Fruit fly (Drosophila melanogaster): Measurements from ENCODE around the gene CG18858.
A peak's percentile ranks its signal among the peaks of the same experiment; 100 is the strongest.
"Not testable (repeated sequence)": the region's sequence is repeated elsewhere in the genome, so short reads cannot be mapped to it uniquely, and the experiment has no call there.

Gene CG18858

dm6 chr2L:20463316-20463856 is 4.5 kb upstream of the CG18858 start, which contains the start of gene CG2493 (continued):
- TF ChIP-seq CG16779 (tag; optimal IDR thresholded peaks at IDR 0.05) (no peak), CG10669 (GFP tag; optimal IDR thresholded peaks at IDR 0.05) (peak; percentile 60), CG6163 (GFP tag; IDR thresholded peaks at IDR 0.05) (peak; percentile 26; the same call in 2 of the 3 replicates), CG8119 (GFP tag; IDR thresholded peaks at IDR 0.05) (no peak), fd85E (GFP tag; optimal IDR thresholded peaks at IDR 0.05) (no peak), Lpt (GFP tag; optimal IDR thresholded peaks at IDR 0.05) (no peak), Eip75B (GFP tag; optimal IDR thresholded peaks at IDR 0.05) (peak; percentile 29), eg (GFP tag; IDR thresholded peaks at IDR 0.05) (peak; percentile 57; the same call in 2 of the 3 replicates), Eip93F (GFP tag; optimal IDR thresholded peaks at IDR 0.05) (no peak), acj6 (GFP tag; optimal IDR thresholded peaks at IDR 0.05) (peak; percentile 1), CG1621 (tag; optimal IDR thresholded peaks at IDR 0.05) (no peak), lz (GFP tag; optimal IDR thresholded peaks at IDR 0.05) (peak; percentile 24), Hr4 (GFP tag; optimal IDR thresholded peaks at IDR 0.05) (no peak), Hr38 (GFP tag; optimal IDR thresholded peaks at IDR 0.05) (no peak), CG3032 (tag; optimal IDR thresholded peaks at IDR 0.05) (peak; percentile 66), CG11762 (GFP tag; optimal IDR thresholded peaks at IDR 0.05; ENCODE audit: insufficient read depth) (peak; percentile 69), ss (GFP tag; optimal IDR thresholded peaks at IDR 0.05) (no peak), dsx (GFP tag; optimal IDR thresholded peaks at IDR 0.05; ENCODE audit: poor library complexity, severe bottlenecking) (peak; percentile 12), CG6792 (GFP tag; optimal IDR thresholded peaks at IDR 0.05) (no peak), CG31627 (GFP tag; optimal IDR thresholded peaks at IDR 0.05) (peak; percentile 22), CG8632 (GFP tag; optimal IDR thresholded peaks at IDR 0.05) (no peak), spab (GFP tag; optimal IDR thresholded peaks at IDR 0.05) (peak; percentile 34), CG4318 (GFP tag; optimal IDR thresholded peaks at IDR 0.05) (no peak), net (GFP tag; optimal IDR thresholded peaks at IDR 0.05) (no peak), cyc (GFP tag; optimal IDR thresholded peaks at IDR 0.05) (peak; percentile 45), Hr39 (GFP tag; optimal IDR thresholded peaks at IDR 0.05) (peak; percentile 20), fkh (GFP tag; optimal IDR thresholded peaks at IDR 0.05) (no peak), esn (GFP tag; optimal IDR thresholded peaks at IDR 0.05) (peak; percentile 52), OdsH (GFP tag; optimal IDR thresholded peaks at IDR 0.05) (peak; percentile 15), Met (GFP tag; optimal IDR thresholded peaks at IDR 0.05) (peak; percentile 3), fd59A (GFP tag; optimal IDR thresholded peaks at IDR 0.05) (no peak), topi (GFP tag; optimal IDR thresholded peaks at IDR 0.05) (peak; percentile 32), CG15336 (GFP tag; IDR thresholded peaks at IDR 0.05) (no peak), CG6854 (GFP tag; optimal IDR thresholded peaks at IDR 0.05) (no peak), Smox (GFP tag; optimal IDR thresholded peaks at IDR 0.05) (no peak), Blimp-1 (GFP tag; optimal IDR thresholded peaks at IDR 0.05) (no peak), Ets21C (GFP tag; optimal IDR thresholded peaks at IDR 0.05) (no peak), vri (GFP tag; optimal IDR thresholded peaks at IDR 0.05) (peak; percentile 5), CG10631 (GFP tag; optimal IDR thresholded peaks at IDR 0.05) (peak; percentile 0), Sox15 (GFP tag; optimal IDR thresholded peaks at IDR 0.05) (no peak), CG11902 (GFP tag; optimal IDR thresholded peaks at IDR 0.05) (no peak), CG9139 (GFP tag; optimal IDR thresholded peaks at IDR 0.05) (no peak)

- not testable (repeated sequence) for TF ChIP-seq Met, CG4318, cyc (GFP tag; optimal IDR thresholded peaks at IDR 0.05)
Observed at dm6 chr2L:20449864-20450263, 9.0 kb downstream of the CG18858 start, which contains the start of the genes CG31683 and CG31687. TSS of gene CG31683 (minus strand) at chr2L:20449964. TSS of gene CG31687 (plus strand) at chr2L:20450225.

Data from whole organism, prepupa.